Worm (Caenorhabditis elegans): ENCODE results near the gene srw-16.

srw-16 gene

DNA sequence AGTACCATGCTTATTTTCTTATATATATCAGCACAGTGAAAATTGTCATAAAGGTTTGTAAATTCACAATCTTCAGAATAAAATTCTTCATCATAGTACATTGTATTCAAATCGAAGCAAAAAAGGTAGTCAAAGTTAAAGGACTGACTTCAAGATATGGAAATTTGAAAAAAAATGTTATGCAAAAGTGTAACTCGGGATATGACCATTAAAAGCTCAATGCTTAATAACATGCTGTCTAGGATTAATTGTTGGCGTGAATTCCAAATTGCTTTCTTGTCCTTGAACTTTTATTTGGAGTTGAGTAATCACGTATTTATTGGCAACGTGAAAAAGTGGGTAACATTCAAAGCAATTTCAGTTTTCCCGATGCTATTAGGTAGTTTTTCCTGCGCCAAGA, at the start of gene srw-16:
srw-16 (minus strand) TSS at position 101 of the 400 bp plus-strand sequence.
- TF ChIP-seq R02D3.7 (tag; optimal IDR thresholded peaks at IDR 0.05) (no peak), ZK546.5 (tag; optimal IDR thresholded peaks at IDR 0.05) (no peak), ceh-9 (tag; optimal IDR thresholded peaks at IDR 0.05) (no peak), zag-1 (tag; optimal IDR thresholded peaks at IDR 0.05) (no peak), elt-1 (tag; optimal IDR thresholded peaks at IDR 0.05) (no peak), mdl-1 (tag; optimal IDR thresholded peaks at IDR 0.05) (no peak), nhr-76 (tag; optimal IDR thresholded peaks at IDR 0.05) (no peak)

DNA sequence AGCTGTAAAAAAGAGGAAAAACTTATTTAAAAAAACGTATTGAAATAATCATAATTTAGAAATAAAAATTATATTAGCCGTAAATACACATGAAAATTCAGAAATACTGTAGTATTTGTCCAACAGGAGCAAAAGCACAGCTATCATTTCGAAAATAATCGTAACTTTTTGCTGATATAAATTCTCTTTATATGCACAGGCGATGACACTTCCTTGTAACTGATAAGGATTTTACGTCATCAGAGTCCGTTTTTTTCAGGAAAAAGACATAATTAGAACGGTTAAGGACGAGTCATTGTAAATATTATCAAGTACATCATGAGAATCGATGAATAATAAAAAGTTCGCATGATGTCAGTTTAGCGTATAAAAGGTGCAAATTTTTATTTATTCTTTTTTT, 48.8 kb upstream of the srw-16 start:
- TF ChIP-seq unc-62 (GFP tag; optimal IDR thresholded peaks at IDR 0.05) (no peak), pqm-1 (tag; optimal IDR thresholded peaks at IDR 0.05) (peak; percentile 63), lsy-12 (tag; optimal IDR thresholded peaks at IDR 0.05) (no peak), eor-1 (tag; optimal IDR thresholded peaks at IDR 0.05) (no peak), lin-39 (tag; optimal IDR thresholded peaks at IDR 0.05) (no peak), egl-5 (tag; optimal IDR thresholded peaks at IDR 0.05) (no peak), ztf-11 (tag; optimal IDR thresholded peaks at IDR 0.05) (no peak), hmg-11 (tag; optimal IDR thresholded peaks at IDR 0.05) (no peak), nhr-23 (tag; optimal IDR thresholded peaks at IDR 0.05) (no peak), pha-4 (tag; optimal IDR thresholded peaks at IDR 0.05) (no peak), ZK546.5 (tag; optimal IDR thresholded peaks at IDR 0.05) (no peak), skn-1 (tag; optimal IDR thresholded peaks at IDR 0.05) (no peak), jun-1 (tag; optimal IDR thresholded peaks at IDR 0.05) (no peak), R02D3.7 (tag; optimal IDR thresholded peaks at IDR 0.05) (no peak), sea-2 (GFP tag; optimal IDR thresholded peaks at IDR 0.05) (no peak), elt-2 (tag; optimal IDR thresholded peaks at IDR 0.05) (peak; percentile 85)

ce11 chrV:15322653-15323052, 48.0 kb upstream of the srw-16 start, which contains the start of gene nhr-247:
TSS of gene nhr-247 (plus strand) at chrV:15322982.
- TF ChIP-seq elt-2 (tag; optimal IDR thresholded peaks at IDR 0.05) (peak; percentile 59), pqm-1 (tag; optimal IDR thresholded peaks at IDR 0.05) (peak; percentile 9)

ce11 chrV:15318638-15319037, 44.0 kb upstream of the srw-16 start, which contains the start of gene nhr-291:
TSS of gene nhr-291 (plus strand) at chrV:15318961.
- TF ChIP-seq jun-1 (tag; optimal IDR thresholded peaks at IDR 0.05) (peak; percentile 93), pha-4 (tag; optimal IDR thresholded peaks at IDR 0.05) (peak; percentile 83), nfya-1 (tag; optimal IDR thresholded peaks at IDR 0.05; ENCODE audit: insufficient read depth) (no peak), elt-2 (tag; optimal IDR thresholded peaks at IDR 0.05) (peak; percentile 99), pqm-1 (tag; optimal IDR thresholded peaks at IDR 0.05) (peak; percentile 99), fos-1 (tag; optimal IDR thresholded peaks at IDR 0.05) (peak; percentile 57), egl-5 (tag; optimal IDR thresholded peaks at IDR 0.05) (no peak), lin-39 (tag; optimal IDR thresholded peaks at IDR 0.05) (no peak), skn-1 (tag; optimal IDR thresholded peaks at IDR 0.05) (peak; percentile 62), nhr-23 (tag; optimal IDR thresholded peaks at IDR 0.05) (no peak), ceh-82 (tag; optimal IDR thresholded peaks at IDR 0.05) (no peak)

DNA sequence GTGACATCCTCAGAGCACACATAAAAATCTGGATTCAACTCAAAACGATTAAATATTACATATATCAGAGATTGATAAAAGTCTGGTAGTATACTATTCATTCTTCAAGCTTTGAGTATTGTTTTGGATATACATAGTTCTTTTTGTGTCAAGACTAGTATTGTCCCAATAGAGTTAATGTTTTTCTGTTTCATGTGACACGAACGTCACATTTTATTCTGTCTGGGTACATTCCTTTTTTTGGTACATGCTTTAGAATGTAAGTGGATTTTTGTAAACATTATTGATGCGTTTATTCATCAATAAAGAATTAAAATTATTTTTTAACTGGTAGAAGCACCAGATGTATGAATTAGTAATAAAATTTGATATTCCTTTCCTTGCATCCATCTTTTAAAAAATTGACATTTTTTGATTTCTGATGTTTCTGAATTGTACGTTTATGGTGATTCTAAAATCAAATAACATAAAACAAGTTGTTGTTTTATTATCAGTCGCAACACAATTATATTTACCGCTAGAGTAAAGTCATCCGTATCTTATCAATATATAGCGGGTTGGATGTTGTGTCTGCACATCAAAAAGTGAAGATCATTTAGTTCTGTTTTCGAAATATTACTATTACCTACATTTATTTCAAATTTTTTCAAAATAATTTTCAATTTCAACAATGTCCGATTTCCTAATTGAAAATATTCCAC, 41.3 kb upstream of the srw-16 start, which contains the start of the genes srt-22 and nhr-246:
srt-22 (minus strand) TSS at position 101 of the 701 bp plus-strand sequence.
nhr-246 (plus strand) TSS at position 651 of the 701 bp plus-strand sequence.
- TF ChIP-seq fkh-2 (tag; optimal IDR thresholded peaks at IDR 0.05) = no peak
- no peak for TF ChIP-seq nhr-28 (tag; optimal IDR thresholded peaks at IDR 0.05)
- TF ChIP-seq lsy-12 (tag; optimal IDR thresholded peaks at IDR 0.05) = no peak
- TF ChIP-seq elt-2 (tag; optimal IDR thresholded peaks at IDR 0.05) = peak; percentile 6
- TF ChIP-seq nhr-67 (tag; optimal IDR thresholded peaks at IDR 0.05) = no peak
- TF ChIP-seq egl-5 (tag; optimal IDR thresholded peaks at IDR 0.05) = no peak
- TF ChIP-seq nhr-76 (tag; optimal IDR thresholded peaks at IDR 0.05) = no peak
- TF ChIP-seq pqm-1 (tag; optimal IDR thresholded peaks at IDR 0.05) = peak; percentile 30
- TF ChIP-seq ztf-11 (tag; optimal IDR thresholded peaks at IDR 0.05) = no peak

DNA sequence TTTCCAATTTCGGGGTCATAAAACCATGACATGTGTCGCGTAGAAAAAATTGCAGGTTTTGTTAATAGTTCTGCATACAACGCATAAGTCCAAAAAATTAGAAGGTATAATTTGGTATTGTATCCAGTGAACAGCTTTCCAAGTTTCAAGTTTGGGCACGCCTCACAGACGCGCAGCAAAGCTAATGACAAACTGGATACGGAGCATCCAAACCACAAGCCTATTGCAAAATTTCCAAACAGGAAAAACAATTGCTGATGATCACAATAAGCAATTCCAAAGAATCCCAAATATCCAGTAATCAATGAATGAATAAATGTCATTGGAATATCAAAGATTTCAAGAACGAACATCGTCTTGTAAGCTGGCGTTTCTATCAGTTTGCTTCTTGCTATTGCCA, 38.9 kb upstream of the srw-16 start:
- no peak for TF ChIP-seq fkh-10 (GFP tag; optimal IDR thresholded peaks at IDR 0.05)
- no peak for TF ChIP-seq ztf-11 (tag; optimal IDR thresholded peaks at IDR 0.05)
- TF ChIP-seq R02D3.7 (tag; optimal IDR thresholded peaks at IDR 0.05) = no peak
- no peak for TF ChIP-seq nhr-76 (tag; optimal IDR thresholded peaks at IDR 0.05)
- no peak for TF ChIP-seq nfya-1 (tag; optimal IDR thresholded peaks at IDR 0.05; ENCODE audit: insufficient read depth)
- no peak for TF ChIP-seq nhr-237 (tag; optimal IDR thresholded peaks at IDR 0.05)
- TF ChIP-seq mdl-1 (tag; optimal IDR thresholded peaks at IDR 0.05) = no peak
